Worm (Caenorhabditis elegans) whole organism, L3 larva: ENCODE measurements around the gene lips-3.

ENCODE experiments used
- ama-1 ChIP-seq: fragments of 150-350 bp; optimal IDR thresholded peaks from 2 replicates; lab custom pipeline; 2018
- elt-1 ChIP-seq: fragments of 150-350 bp; optimal IDR thresholded peaks from 2 replicates; lab custom pipeline; 2014; ENCODE audit warnings: missing biosample characterization, missing genetic modification characterization
- elt-2 ChIP-seq: sonication (generic microtip); optimal IDR thresholded peaks from 2 replicates; lab custom pipeline; 2016; ENCODE audit warnings: missing genetic modification reagents, mild to moderate bottlenecking, missing genetic modification characterization, missing compliant biosample characterization
- fkh-10 ChIP-seq: sonication (generic microtip); optimal IDR thresholded peaks from 2 replicates; lab custom pipeline; 2017; ENCODE audit warnings: missing biosample characterization, missing genetic modification reagents, missing genetic modification characterization
- fkh-2 ChIP-seq: fragments of 150-350 bp; optimal IDR thresholded peaks from 2 replicates; lab custom pipeline; 2014; ENCODE audit warnings: missing biosample characterization, missing genetic modification reagents, missing genetic modification characterization
- nhr-25 ChIP-seq: sonication (generic microtip); optimal IDR thresholded peaks from 2 replicates; lab custom pipeline; 2017; ENCODE audit warnings: missing biosample characterization, missing genetic modification characterization
- pha-4 ChIP-seq: fragments of 150-350 bp; optimal IDR thresholded peaks from 2 replicates; lab custom pipeline; 2014; ENCODE audit warnings: missing biosample characterization, missing genetic modification reagents, missing genetic modification characterization
- pqm-1 ChIP-seq: fragments of 150-350 bp; optimal IDR thresholded peaks from 2 replicates; lab custom pipeline; 2017; ENCODE audit warnings: missing biosample characterization, missing genetic modification characterization, inconsistent platforms
- sea-2 ChIP-seq: fragments of 150-350 bp; sonication (generic microtip); optimal IDR thresholded peaks from 4 replicates; lab custom pipeline; 2014; ENCODE audit warnings: missing biosample characterization, missing genetic modification reagents, missing genetic modification characterization
- ztf-4 ChIP-seq: fragments of 150-350 bp; optimal IDR thresholded peaks from 2 replicates; lab custom pipeline; 2014; ENCODE audit warnings: missing biosample characterization, missing genetic modification characterization

The lips-3 gene

ce11 chrIII:4666753-4667400 is 50.5 kb downstream of the lips-3 start (continued):
- TF ChIP-seq nhr-25 (tag; lab: Kevin White, UChicago) (peak; percentile 78), fkh-2 (tag; lab: Kevin White, UChicago) (no peak), sea-2 (GFP tag; lab: Kevin White, UChicago) (peak; percentile 39), elt-1 (tag; lab: Kevin White, UChicago) (no peak), ztf-4 (tag; lab: Kevin White, UChicago) (no peak), fkh-10 (GFP tag; lab: Kevin White, UChicago) (no peak)

- TF ChIP-seq elt-2 (peak; percentile 62), fkh-2 (tag; lab: Kevin White, UChicago) (no peak), ama-1 (no peak), pqm-1 (peak; percentile 66), pha-4 (tag; lab: Kevin White, UChicago) (peak; percentile 66)
Observed at ce11 chrIII:4668073-4668472, 51.7 kb downstream of the lips-3 start.
